Worm (Caenorhabditis elegans): ENCODE results near the gene T24H10.4.

- TF ChIP-seq nhr-28 (tag; optimal IDR thresholded peaks at IDR 0.05) (no peak), snpc-4 (tag; optimal IDR thresholded peaks at IDR 0.05) (no peak), pha-4 (tag; optimal IDR thresholded peaks at IDR 0.05) (no peak), unc-62 (GFP tag; optimal IDR thresholded peaks at IDR 0.05) (no peak), ztf-11 (tag; optimal IDR thresholded peaks at IDR 0.05) (no peak), lsy-2 (tag; optimal IDR thresholded peaks at IDR 0.05) (no peak), elt-3 (tag; optimal IDR thresholded peaks at IDR 0.05) (no peak)
These were observed 8.5 kb downstream of the T24H10.4 start for ce11 chrII:9117789-9118242.

Data from whole organism, mixed stage, embryonic.